Worm (Caenorhabditis elegans): ENCODE data around the gene T07A5.1.

ce11 chrIII:10258641-10259040 is 47.4 kb downstream of the T07A5.1 start, which contains the start of gene rip-1:
- TF ChIP-seq nhr-28 (tag; optimal IDR thresholded peaks at IDR 0.05) (no peak), unc-62 (GFP tag; optimal IDR thresholded peaks at IDR 0.05) (no peak), elt-3 (tag; optimal IDR thresholded peaks at IDR 0.05) (no peak), mep-1 (tag; optimal IDR thresholded peaks at IDR 0.05) (no peak), ces-1 (GFP tag; optimal IDR thresholded peaks at IDR 0.05) (no peak), ceh-83 (GFP tag; optimal IDR thresholded peaks at IDR 0.05) (no peak), pha-4 (tag; optimal IDR thresholded peaks at IDR 0.05) (no peak), snpc-4 (tag; optimal IDR thresholded peaks at IDR 0.05) (no peak), unc-39 (tag; optimal IDR thresholded peaks at IDR 0.05) (no peak), lin-13 (tag; optimal IDR thresholded peaks at IDR 0.05) (no peak)
